Fruit fly (Drosophila melanogaster): ENCODE data around the gene PolA1.

DNA sequence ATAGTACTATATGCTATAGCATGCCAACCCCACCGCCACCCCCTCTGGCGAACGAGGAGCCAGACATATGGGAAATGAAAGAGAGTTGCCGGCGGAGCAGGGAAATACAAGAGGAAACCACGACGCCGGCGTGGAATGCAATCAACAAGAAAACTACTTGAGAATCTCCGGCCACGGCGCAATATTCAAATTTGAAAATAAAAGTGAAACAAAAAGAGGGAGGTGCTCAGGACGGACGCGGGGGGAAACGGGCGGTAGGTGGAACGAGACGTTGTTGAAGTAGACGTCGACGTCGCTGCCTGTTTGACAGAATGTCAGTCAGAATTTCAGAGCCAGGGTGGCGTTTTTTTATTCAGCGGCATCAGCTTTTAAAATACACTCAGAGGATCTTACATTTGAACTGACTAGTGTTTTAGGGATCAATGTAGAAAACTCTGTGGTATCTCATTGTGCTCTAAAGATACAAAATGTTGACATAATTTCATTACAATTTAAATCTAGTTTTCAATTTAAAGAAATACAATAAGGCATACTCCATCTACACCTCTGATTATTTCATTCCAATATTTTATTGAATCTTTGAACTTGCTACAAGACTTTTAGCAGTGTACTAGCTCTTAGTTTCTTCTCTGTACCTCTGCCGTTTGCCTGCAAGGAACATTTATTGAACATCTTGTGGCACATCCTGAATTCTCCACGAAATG, 35.4 kb downstream of the PolA1 start:
- TF ChIP-seq usp (GFP tag; optimal IDR thresholded peaks at IDR 0.05) (no peak), pan (optimal IDR thresholded peaks at IDR 0.05) (no peak), EcR (GFP tag; optimal IDR thresholded peaks at IDR 0.05) (no peak), psq (optimal IDR thresholded peaks at IDR 0.05) (no peak), CG8478 (optimal IDR thresholded peaks at IDR 0.05) (no peak), Dll (optimal IDR thresholded peaks at IDR 0.05) (no peak)

Measured in whole organism.